Worm (Caenorhabditis elegans): ENCODE data around the gene F46C5.6.

ce11 chrII:8799725-8800124 lies 44.6 kb downstream of the F46C5.6 start:
- TF ChIP-seq fkh-10 (GFP tag; optimal IDR thresholded peaks at IDR 0.05) (no peak), tbx-2 (tag; optimal IDR thresholded peaks at IDR 0.05) (no peak), nhr-237 (tag; optimal IDR thresholded peaks at IDR 0.05) (no peak), nhr-77 (tag; optimal IDR thresholded peaks at IDR 0.05) (no peak)
